Worm (Caenorhabditis elegans) whole organism, midembryonic: ENCODE results near the gene C14B1.12.

Source experiments
- cog-1 ChIP-seq: sonication (generic microtip); optimal IDR thresholded peaks from 2 replicates; lab custom pipeline; 2016; ENCODE audit warnings: missing genetic modification characterization, missing compliant biosample characterization
- flt-1 ChIP-seq: fragments of 200-800 bp; sonication (Bioruptor generic); IDR thresholded peaks from 2 replicates; pipeline ENCODE4 v1.3.6; 2022; ENCODE audit warnings: missing genetic modification characterization, missing compliant biosample characterization
- med-1 ChIP-seq: sonication (generic microtip); optimal IDR thresholded peaks from 2 replicates; lab custom pipeline; 2017; ENCODE audit warnings: missing genetic modification characterization, mild to moderate bottlenecking, missing compliant biosample characterization, antibody characterized with exemption, missing genetic modification reagents; ENCODE audit not compliant: insufficient read depth
- tab-1 ChIP-seq: fragments of 200-800 bp; sonication (Bioruptor generic); IDR thresholded peaks from 2 replicates; pipeline ENCODE4 v1.3.6; 2022; ENCODE audit warnings: missing genetic modification characterization, missing compliant biosample characterization

- TF ChIP-seq med-1 (GFP tag; lab: Kevin White, UChicago) (no peak), flt-1 (GFP tag; lab: Robert Waterston, UW) (no peak), tab-1 (no peak), cog-1 (tag; lab: Kevin White, UChicago) (no peak)
Measured at ce11 chrIII:3738331-3738730, 13.6 kb upstream of the C14B1.12 start.
